Worm (Caenorhabditis elegans) whole organism, L4 larva: ENCODE data around the gene nhr-246.

Source experiments
- D1046.2 ChIP-seq: fragments of 200-800 bp; sonication (Bioruptor generic); IDR thresholded peaks from 2 replicates; pipeline ENCODE4 v1.3.6; 2022; ENCODE audit warnings: missing genetic modification characterization, missing compliant biosample characterization
- F10B5.3 ChIP-seq: sonication (generic microtip); optimal IDR thresholded peaks from 2 replicates; lab custom pipeline; 2016; ENCODE audit warnings: mild to moderate bottlenecking, missing genetic modification characterization, missing compliant biosample characterization
- F37D6.2 ChIP-seq: sonication (generic microtip); optimal IDR thresholded peaks from 2 replicates; lab custom pipeline; 2016; ENCODE audit warnings: mild to moderate bottlenecking, missing genetic modification characterization, missing compliant biosample characterization
- F49E8.2 ChIP-seq: sonication (generic microtip); optimal IDR thresholded peaks from 2 replicates; lab custom pipeline; 2016; ENCODE audit warnings: missing compliant biosample characterization, mild to moderate bottlenecking, missing genetic modification characterization, borderline replicate concordance
- T20F7.1 ChIP-seq: fragments of 200-800 bp; sonication (Bioruptor generic); optimal IDR thresholded peaks from 2 replicates; lab custom pipeline; 2018; ENCODE audit warnings: mild to moderate bottlenecking, missing genetic modification characterization, missing compliant biosample characterization
- T26A8.4 ChIP-seq: fragments of 200-800 bp; sonication (Bioruptor generic); IDR thresholded peaks from 2 replicates; pipeline ENCODE4 v1.3.6; 2022; ENCODE audit warnings: missing genetic modification characterization, missing compliant biosample characterization
- Y105C5A.15 ChIP-seq: fragments of 200-800 bp; sonication (Bioruptor generic); IDR thresholded peaks from 2 replicates; pipeline ENCODE4 v1.3.6; 2022; ENCODE audit warnings: missing genetic modification characterization, missing compliant biosample characterization
- ama-1 ChIP-seq: fragments of 150-350 bp; optimal IDR thresholded peaks from 2 replicates; lab custom pipeline; 2014; ENCODE audit warnings: inconsistent platforms, mixed read lengths
- arid-1 ChIP-seq: fragments of 200-800 bp; sonication (Bioruptor generic); conservative IDR thresholded peaks from 2 replicates; pipeline ENCODE4 v1.3.6; 2022; ENCODE audit warnings: missing genetic modification reagents, missing genetic modification characterization, missing compliant biosample characterization
- attf-4 ChIP-seq: sonication (generic microtip); optimal IDR thresholded peaks from 3 replicates; lab custom pipeline; 2017; ENCODE audit warnings: missing biosample characterization, missing genetic modification characterization
- ceh-20 ChIP-seq: fragments of 200-800 bp; sonication (Bioruptor generic); IDR thresholded peaks from 2 replicates; pipeline ENCODE4 v1.3.6; 2022; ENCODE audit warnings: missing genetic modification reagents, missing genetic modification characterization, missing compliant biosample characterization
- ceh-32 ChIP-seq: sonication (generic microtip); optimal IDR thresholded peaks from 2 replicates; lab custom pipeline; 2016; ENCODE audit warnings: mild to moderate bottlenecking, missing genetic modification characterization, missing compliant biosample characterization; ENCODE audit not compliant: poor library complexity
- ceh-62 ChIP-seq: sonication (generic microtip); optimal IDR thresholded peaks from 2 replicates; lab custom pipeline; 2017; ENCODE audit warnings: missing biosample characterization, missing genetic modification characterization
- ces-1 ChIP-seq: fragments of 150-350 bp; sonication (generic microtip); optimal IDR thresholded peaks from 4 replicates; lab custom pipeline; 2014; ENCODE audit warnings: missing biosample characterization, missing genetic modification reagents, missing genetic modification characterization
- cey-2 ChIP-seq: sonication (generic microtip); optimal IDR thresholded peaks from 3 replicates; lab custom pipeline; 2017; ENCODE audit warnings: missing genetic modification characterization, mild to moderate bottlenecking, missing compliant biosample characterization, antibody characterized with exemption, borderline replicate concordance; ENCODE audit not compliant: insufficient read depth
- ctbp-1 ChIP-seq: fragments of 200-800 bp; sonication (Bioruptor generic); IDR thresholded peaks from 2 replicates; pipeline ENCODE4 v1.3.6; 2022; ENCODE audit warnings: missing genetic modification reagents, missing genetic modification characterization, missing compliant biosample characterization
- daf-19 ChIP-seq: fragments of 200-800 bp; sonication (Bioruptor generic); conservative IDR thresholded peaks from 2 replicates; pipeline ENCODE4 v1.3.6; 2022; ENCODE audit warnings: missing genetic modification characterization, missing compliant biosample characterization
- dmd-6 ChIP-seq: fragments of 200-800 bp; sonication (Bioruptor generic); IDR thresholded peaks from 2 replicates; pipeline ENCODE4 v1.3.6; 2022; ENCODE audit warnings: missing genetic modification reagents, missing genetic modification characterization, missing compliant biosample characterization
- dpl-1 ChIP-seq: fragments of 150-350 bp; optimal IDR thresholded peaks from 2 replicates; lab custom pipeline; 2014; ENCODE audit warnings: missing biosample characterization, missing genetic modification reagents, missing genetic modification characterization
- duxl-1 ChIP-seq: sonication (generic microtip); optimal IDR thresholded peaks from 2 replicates; lab custom pipeline; 2016; ENCODE audit warnings: mild to moderate bottlenecking, missing genetic modification characterization, moderate library complexity, missing compliant biosample characterization; ENCODE audit not compliant: poor library complexity
- dve-1 ChIP-seq: sonication (generic microtip); optimal IDR thresholded peaks from 2 replicates; lab custom pipeline; 2017; ENCODE audit warnings: antibody characterized with exemption, mild to moderate bottlenecking, missing genetic modification characterization, missing compliant biosample characterization; ENCODE audit not compliant: insufficient read depth
- gei-8 ChIP-seq: fragments of 200-800 bp; sonication (Bioruptor generic); optimal IDR thresholded peaks from 2 replicates; lab custom pipeline; 2018; ENCODE audit warnings: mild to moderate bottlenecking, missing genetic modification characterization, missing compliant biosample characterization
- lin-13 ChIP-seq: fragments of 150-350 bp; optimal IDR thresholded peaks from 2 replicates; lab custom pipeline; 2014; ENCODE audit warnings: missing biosample characterization, missing genetic modification reagents, missing genetic modification characterization
- lin-39 ChIP-seq: fragments of 150-350 bp; optimal IDR thresholded peaks from 2 replicates; lab custom pipeline; 2014; ENCODE audit warnings: missing biosample characterization, missing genetic modification reagents, missing genetic modification characterization
- lir-3 ChIP-seq: sonication (generic microtip); optimal IDR thresholded peaks from 2 replicates; lab custom pipeline; 2016; ENCODE audit warnings: mild to moderate bottlenecking, missing genetic modification characterization, missing compliant biosample characterization
- lsy-2 ChIP-seq, 2 experiments: fragments of 150-350 bp in 1 of 2; sonication (generic microtip) in 1 of 2; optimal IDR thresholded peaks; 2 replicates each; lab custom pipeline; 2014 to 2017; ENCODE audit warnings: missing biosample characterization in 2 of 2, missing genetic modification characterization in 2 of 2
- madf-5 ChIP-seq, 2 experiments: fragments of 200-800 bp; sonication (Bioruptor generic); IDR thresholded peaks; 2 replicates each; pipeline ENCODE4 v1.3.6; 2022; ENCODE audit warnings: missing compliant biosample characterization in 2 of 2, missing genetic modification characterization in 2 of 2
- madf-9 ChIP-seq: fragments of 200-800 bp; sonication (Bioruptor generic); conservative IDR thresholded peaks from 2 replicates; pipeline ENCODE4 v1.3.6; 2022; ENCODE audit warnings: missing genetic modification reagents, missing genetic modification characterization, missing compliant biosample characterization
- mdl-1 ChIP-seq, 2 experiments: fragments of 150-350 bp in 1 of 2; sonication (generic microtip) in 1 of 2; optimal IDR thresholded peaks; 2 replicates each; lab custom pipeline; 2014 to 2017; ENCODE audit warnings: missing biosample characterization in 2 of 2, missing genetic modification characterization in 2 of 2
- mdt-29 ChIP-seq: fragments of 200-800 bp; sonication (Bioruptor generic); IDR thresholded peaks from 2 replicates; pipeline ENCODE4 v1.3.6; 2022; ENCODE audit warnings: missing genetic modification reagents, missing genetic modification characterization, missing compliant biosample characterization
- mxl-2 ChIP-seq: fragments of 200-800 bp; sonication (Bioruptor generic); conservative IDR thresholded peaks from 2 replicates; pipeline ENCODE4 v1.3.6; 2022; ENCODE audit warnings: missing genetic modification reagents, missing genetic modification characterization, missing compliant biosample characterization
- mxl-3 ChIP-seq: fragments of 200-800 bp; sonication (Bioruptor generic); optimal IDR thresholded peaks from 2 replicates; lab custom pipeline; 2018; ENCODE audit warnings: mild to moderate bottlenecking, missing genetic modification characterization, missing compliant biosample characterization
- nhr-10 ChIP-seq: fragments of 150-350 bp; optimal IDR thresholded peaks from 2 replicates; lab custom pipeline; 2014; ENCODE audit warnings: missing biosample characterization, missing genetic modification characterization
- nhr-11 ChIP-seq: fragments of 150-350 bp; optimal IDR thresholded peaks from 2 replicates; lab custom pipeline; 2014; ENCODE audit warnings: missing biosample characterization, missing genetic modification characterization
- nhr-111 ChIP-seq: fragments of 200-800 bp; sonication (Bioruptor generic); optimal IDR thresholded peaks from 2 replicates; lab custom pipeline; 2018; ENCODE audit warnings: mild to moderate bottlenecking, missing genetic modification characterization, missing compliant biosample characterization
- nhr-42 ChIP-seq: fragments of 200-800 bp; sonication (Bioruptor generic); IDR thresholded peaks from 2 replicates; pipeline ENCODE4 v1.3.6; 2022; ENCODE audit warnings: missing genetic modification characterization, missing compliant biosample characterization
- nhr-48 ChIP-seq: sonication (generic microtip); optimal IDR thresholded peaks from 2 replicates; lab custom pipeline; 2016; ENCODE audit warnings: mild to moderate bottlenecking, missing genetic modification characterization, missing compliant biosample characterization
- nhr-77 ChIP-seq: fragments of 150-350 bp; optimal IDR thresholded peaks from 2 replicates; lab custom pipeline; 2014; ENCODE audit warnings: missing biosample characterization, missing genetic modification characterization
- pha-4 ChIP-seq, 2 experiments: fragments of 150-350 bp in 1 of 2; fragments of 200-800 bp in 1 of 2; sonication (Bioruptor generic) in 1 of 2; IDR thresholded peaks in 1 of 2; optimal IDR thresholded peaks in 1 of 2; 2 replicates each; pipeline versions ENCODE4 v1.3.6 to Lab custom; 2014 to 2022; ENCODE audit warnings: missing genetic modification characterization in 2 of 2, missing genetic modification reagents in 2 of 2, missing biosample characterization in 1 of 2, missing compliant biosample characterization in 1 of 2
- pqm-1 ChIP-seq: sonication (generic microtip); optimal IDR thresholded peaks from 2 replicates; lab custom pipeline; 2017; ENCODE audit warnings: missing biosample characterization, missing genetic modification characterization
- snpc-4 ChIP-seq: fragments of 150-350 bp; optimal IDR thresholded peaks from 2 replicates; lab custom pipeline; 2014; ENCODE audit warnings: missing biosample characterization, missing genetic modification characterization
- spr-1 ChIP-seq: sonication (generic microtip); optimal IDR thresholded peaks from 2 replicates; lab custom pipeline; 2016; ENCODE audit warnings: mild to moderate bottlenecking, missing genetic modification characterization, missing compliant biosample characterization
- spr-3 ChIP-seq: fragments of 200-800 bp; sonication (Bioruptor generic); optimal IDR thresholded peaks from 2 replicates; lab custom pipeline; 2018; ENCODE audit warnings: mild to moderate bottlenecking, missing genetic modification characterization, missing compliant biosample characterization
- tag-97 ChIP-seq: fragments of 200-800 bp; sonication (Bioruptor generic); IDR thresholded peaks from 2 replicates; pipeline ENCODE4 v1.3.6; 2022; ENCODE audit warnings: missing genetic modification characterization, missing compliant biosample characterization
- tra-1 ChIP-seq: fragments of 200-800 bp; sonication (Bioruptor generic); IDR thresholded peaks from 2 replicates; pipeline ENCODE4 v1.3.6; 2022; ENCODE audit warnings: missing genetic modification reagents, missing genetic modification characterization, missing compliant biosample characterization
- unc-39 ChIP-seq: sonication (generic microtip); optimal IDR thresholded peaks from 2 replicates; lab custom pipeline; 2017; ENCODE audit warnings: missing biosample characterization, missing genetic modification characterization
- unc-62 ChIP-seq, 3 experiments: fragments of 150-350 bp in 1 of 3; sonication (generic microtip); optimal IDR thresholded peaks in 2 of 3; peaks in 1 of 3; 1 replicate in 1 of 3; 2 replicates in 2 of 3; lab custom pipeline; 2014 to 2017; ENCODE audit warnings: missing biosample characterization in 3 of 3, missing genetic modification characterization in 3 of 3, missing genetic modification reagents in 3 of 3, missing genotype in 1 of 3
- zag-1 ChIP-seq: fragments of 150-350 bp; optimal IDR thresholded peaks from 2 replicates; lab custom pipeline; 2014; ENCODE audit warnings: missing biosample characterization, missing genetic modification characterization
- zfp-2 ChIP-seq: sonication (generic microtip); optimal IDR thresholded peaks from 2 replicates; lab custom pipeline; 2016; ENCODE audit warnings: mild to moderate bottlenecking, missing genetic modification characterization, missing compliant biosample characterization
- zfp-3 ChIP-seq: fragments of 200-800 bp; sonication (Bioruptor generic); conservative IDR thresholded peaks from 2 replicates; pipeline ENCODE4 v1.3.6; 2022; ENCODE audit warnings: missing genetic modification reagents, missing genetic modification characterization, missing compliant biosample characterization
- ztf-11 ChIP-seq: fragments of 150-350 bp; optimal IDR thresholded peaks from 2 replicates; lab custom pipeline; 2014; ENCODE audit warnings: missing biosample characterization, missing genetic modification characterization

nhr-246 gene

DNA sequence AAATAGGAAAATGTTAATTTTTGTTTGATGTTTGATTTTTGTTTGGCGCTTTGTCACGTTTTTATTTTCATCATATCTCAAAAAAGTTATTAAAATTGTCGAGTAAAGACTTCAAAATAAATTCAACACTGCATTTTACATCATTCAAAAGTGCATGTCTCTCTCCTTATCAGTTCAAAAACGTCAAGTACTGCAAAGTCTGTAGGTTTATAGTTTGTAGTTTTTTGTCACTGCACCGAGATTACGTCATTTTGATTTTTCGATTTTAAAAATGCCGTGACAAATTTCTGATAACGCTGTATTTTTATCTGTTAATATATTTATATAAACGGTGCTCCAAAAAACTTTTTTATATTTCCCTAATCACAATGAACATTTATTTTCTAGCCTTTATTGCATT lies 38.4 kb downstream of the nhr-246 start, which contains the start of gene C29F3.7 (continued):
- TF ChIP-seq mdt-29 (GFP tag; lab: Robert Waterston, UW) (no peak), lsy-2 (tag; optimal IDR thresholded peaks at IDR 0.05; lab: Kevin White, UChicago) (no peak), mdl-1 (tag; optimal IDR thresholded peaks at IDR 0.05; lab: Kevin White, UChicago) (peak in 1 of 2 experiments; percentile 77), pha-4 (GFP tag; IDR thresholded peaks at IDR 0.05; lab: Robert Waterston, UW) (no peak), pha-4 (tag; optimal IDR thresholded peaks at IDR 0.05; lab: Kevin White, UChicago) (no peak), duxl-1 (tag; lab: Kevin White, UChicago) (no peak), dpl-1 (GFP tag; lab: Kevin White, UChicago) (no peak), D1046.2 (GFP tag; lab: Robert Waterston, UW) (no peak), unc-39 (tag; lab: Kevin White, UChicago) (no peak), lin-39 (tag; lab: Kevin White, UChicago) (no peak), ctbp-1 (GFP tag; lab: Robert Waterston, UW) (no peak), pqm-1 (tag; lab: Kevin White, UChicago) (peak; percentile 72), nhr-42 (GFP tag; lab: Robert Waterston, UW) (no peak), tag-97 (GFP tag; lab: Robert Waterston, UW) (no peak), madf-5 (GFP tag; IDR thresholded peaks at IDR 0.05; lab: Robert Waterston, UW) (no peak), madf-9 (GFP tag; lab: Robert Waterston, UW) (no peak), lir-3 (no peak), ceh-32 (no peak), Y105C5A.15 (GFP tag; lab: Robert Waterston, UW) (no peak), dve-1 (tag; lab: Kevin White, UChicago) (peak; percentile 95), nhr-48 (peak; percentile 91), lin-13 (GFP tag; lab: Kevin White, UChicago) (no peak), dmd-6 (GFP tag; lab: Robert Waterston, UW) (peak; percentile 99), zfp-2 (tag; lab: Kevin White, UChicago) (no peak), nhr-77 (tag; lab: Kevin White, UChicago) (peak; percentile 86), mxl-3 (no peak), ztf-11 (tag; lab: Kevin White, UChicago) (no peak), ama-1 (lab: Kevin White, UChicago) (no peak), spr-1 (tag; lab: Kevin White, UChicago) (no peak), ces-1 (GFP tag; lab: Kevin White, UChicago) (no peak), spr-3 (GFP tag; lab: Kevin White, UChicago) (no peak), daf-19 (no peak), F49E8.2 (tag; lab: Kevin White, UChicago) (no peak), unc-62 (GFP tag; optimal IDR thresholded peaks at IDR 0.05 in 1 of 2; lab: Kevin White, UChicago) (peak in 1 of 2 experiments; percentile 35), unc-62 (tag; optimal IDR thresholded peaks at IDR 0.05; lab: Kevin White, UChicago) (no peak), ceh-20 (GFP tag; lab: Robert Waterston, UW) (no peak), nhr-111 (GFP tag; lab: Kevin White, UChicago) (no peak), cey-2 (tag; lab: Kevin White, UChicago) (no peak), ceh-62 (tag; lab: Kevin White, UChicago) (no peak), zag-1 (tag; lab: Kevin White, UChicago) (no peak), mxl-2 (GFP tag; lab: Robert Waterston, UW) (no peak), attf-4 (tag; lab: Kevin White, UChicago) (no peak), arid-1 (GFP tag; lab: Robert Waterston, UW) (no peak), gei-8 (GFP tag; lab: Kevin White, UChicago) (no peak), zfp-3 (GFP tag; lab: Robert Waterston, UW) (no peak), T26A8.4 (GFP tag; lab: Robert Waterston, UW) (no peak), tra-1 (GFP tag; lab: Robert Waterston, UW) (no peak), snpc-4 (tag; lab: Kevin White, UChicago) (no peak), nhr-11 (tag; lab: Kevin White, UChicago) (no peak), nhr-10 (no peak), F37D6.2 (tag; lab: Kevin White, UChicago) (no peak), T20F7.1 (GFP tag; lab: Kevin White, UChicago) (peak; percentile 68), F10B5.3 (tag; lab: Kevin White, UChicago) (no peak)
